Worm (Caenorhabditis elegans) whole organism, L2 larva: Measurements from ENCODE around the gene gur-4.

ENCODE experiments used
- lsy-2 ChIP-seq, 2 experiments: fragments of 150-350 bp in 1 of 2; sonication (generic microtip) in 1 of 2; optimal IDR thresholded peaks; 2 replicates each; lab custom pipeline; 2014 to 2017; ENCODE audit warnings: missing biosample characterization in 2 of 2, missing genetic modification characterization in 2 of 2
- mdl-1 ChIP-seq, 2 experiments: fragments of 150-350 bp in 1 of 2; sonication (generic microtip) in 1 of 2; optimal IDR thresholded peaks; 2 replicates each; lab custom pipeline; 2017; ENCODE audit warnings: missing biosample characterization in 2 of 2, missing genetic modification characterization in 2 of 2
- nhr-11 ChIP-seq: fragments of 150-350 bp; optimal IDR thresholded peaks from 2 replicates; lab custom pipeline; 2014; ENCODE audit warnings: missing biosample characterization, missing genetic modification characterization
- nhr-25 ChIP-seq: fragments of 150-350 bp; sonication (generic microtip); optimal IDR thresholded peaks from 3 replicates; lab custom pipeline; 2014; ENCODE audit warnings: missing biosample characterization, missing genetic modification characterization
- nhr-77 ChIP-seq: fragments of 150-350 bp; optimal IDR thresholded peaks from 2 replicates; lab custom pipeline; 2014; ENCODE audit warnings: missing biosample characterization, missing genetic modification characterization
- skn-1 ChIP-seq: sonication (generic microtip); optimal IDR thresholded peaks from 2 replicates; lab custom pipeline; 2017; ENCODE audit warnings: missing biosample characterization, missing genetic modification characterization
- snpc-4 ChIP-seq: fragments of 150-350 bp; optimal IDR thresholded peaks from 2 replicates; lab custom pipeline; 2014; ENCODE audit warnings: missing biosample characterization, missing genetic modification characterization

- TF ChIP-seq skn-1 (tag; lab: Kevin White, UChicago) (no peak), nhr-77 (tag; lab: Kevin White, UChicago) (no peak), nhr-25 (tag; lab: Kevin White, UChicago) (no peak), lsy-2 (tag; optimal IDR thresholded peaks at IDR 0.05; lab: Kevin White, UChicago) (no peak), snpc-4 (tag; lab: Kevin White, UChicago) (no peak), mdl-1 (tag; optimal IDR thresholded peaks at IDR 0.05; lab: Kevin White, UChicago) (no peak), nhr-11 (tag; lab: Kevin White, UChicago) (no peak)
These were observed 10.0 kb upstream of the gur-4 start, which contains the start of gene col-87 for ce11 chrII:14094590-14094989.
